Fruit fly (Drosophila melanogaster): ENCODE measurements around the gene I-3.

- no peak for TF ChIP-seq CG9948 (tag; optimal IDR thresholded peaks at IDR 0.05)
- no peak for TF ChIP-seq EcR (GFP tag; optimal IDR thresholded peaks at IDR 0.05)
- no peak for TF ChIP-seq CG8159 (tag; optimal IDR thresholded peaks at IDR 0.05)
- TF ChIP-seq Snoo (tag; optimal IDR thresholded peaks at IDR 0.05) = no peak
Observed at dm6 chrX:20923787-20924186, 41.4 kb upstream of the I-3 start.
